Fruit fly (Drosophila melanogaster) whole organism, embryonic: Measurements from ENCODE around the gene Hexim.

Source experiments
- Adf1 ChIP-seq: fragments of 200-800 bp; sonication (Bioruptor generic); IDR thresholded peaks from 2 replicates; pipeline ENCODE4 v1.3.6; 2022; ENCODE audit warnings: missing biosample characterization, missing genetic modification characterization
- Antp ChIP-seq: fragments of 200-800 bp; sonication (Bioruptor generic); optimal IDR thresholded peaks from 3 replicates; lab custom pipeline; 2016; ENCODE audit warnings: missing biosample characterization, missing genetic modification characterization
- Awh ChIP-seq: fragments of 200-800 bp; sonication (Bioruptor generic); IDR thresholded peaks from 2 replicates; pipeline ENCODE4, ENCODE4 v1.3.6; 2022; ENCODE audit warnings: missing biosample characterization, missing genetic modification characterization
- B-H2 ChIP-seq: fragments of 200-800 bp; sonication (Bioruptor generic); optimal IDR thresholded peaks from 2 replicates; lab custom pipeline; 2018; ENCODE audit warnings: missing biosample characterization, mild to moderate bottlenecking, missing genetic modification characterization
- CG10321 ChIP-seq: fragments of 200-800 bp; sonication (Bioruptor generic); IDR thresholded peaks from 2 replicates; pipeline ENCODE4 v1.3.6; 2022; ENCODE audit warnings: missing biosample characterization, missing genetic modification characterization
- CG10431 ChIP-seq: fragments of 200-800 bp; sonication (Bioruptor generic); optimal IDR thresholded peaks from 3 replicates; lab custom pipeline; 2018; ENCODE audit warnings: missing biosample characterization, mild to moderate bottlenecking, missing genetic modification characterization
- CG10543 ChIP-seq: fragments of 200-800 bp; sonication (Bioruptor generic); optimal IDR thresholded peaks from 3 replicates; lab custom pipeline; 2017; ENCODE audit warnings: missing biosample characterization, mild to moderate bottlenecking, missing genetic modification characterization, moderate library complexity
- CG1233 ChIP-seq: fragments of 200-800 bp; sonication (Bioruptor generic); optimal IDR thresholded peaks from 4 replicates; lab custom pipeline; 2018; ENCODE audit warnings: missing biosample characterization, mild to moderate bottlenecking, missing genetic modification characterization
- CG12769 ChIP-seq: fragments of 200-800 bp; sonication (Bioruptor generic); optimal IDR thresholded peaks from 2 replicates; lab custom pipeline; 2019; ENCODE audit warnings: missing biosample characterization, mild to moderate bottlenecking, missing genetic modification characterization, moderate library complexity
- CG13296 ChIP-seq: fragments of 200-800 bp; sonication (Bioruptor generic); optimal IDR thresholded peaks from 3 replicates; lab custom pipeline; 2018; ENCODE audit warnings: missing biosample characterization, mild to moderate bottlenecking, missing genetic modification characterization
- CG13894 ChIP-seq: fragments of 200-800 bp; sonication (Bioruptor generic); optimal IDR thresholded peaks from 3 replicates; lab custom pipeline; 2018; ENCODE audit warnings: missing biosample characterization, mild to moderate bottlenecking, missing genetic modification characterization, moderate library complexity
- CG16779 ChIP-seq: fragments of 200-800 bp; sonication (Bioruptor generic); IDR thresholded peaks from 2 replicates; pipeline ENCODE4 v1.3.6; 2022; ENCODE audit warnings: missing biosample characterization, missing genetic modification characterization
- CG18599 ChIP-seq: fragments of 200-800 bp; sonication (Bioruptor generic); optimal IDR thresholded peaks from 3 replicates; lab custom pipeline; 2017; ENCODE audit warnings: missing biosample characterization, missing genetic modification characterization, mild to moderate bottlenecking, moderate library complexity, missing genetic modification reagents
- CG3995 ChIP-seq: fragments of 200-800 bp; sonication (Bioruptor generic); optimal IDR thresholded peaks from 3 replicates; lab custom pipeline; 2016; ENCODE audit warnings: missing biosample characterization, missing genetic modification characterization
- CG4360 ChIP-seq: fragments of 200-800 bp; sonication (Bioruptor generic); IDR thresholded peaks from 2 replicates; pipeline ENCODE4 v1.3.6; 2022; ENCODE audit warnings: missing biosample characterization, missing genetic modification characterization
- CG7271 ChIP-seq: fragments of 200-800 bp; sonication (Bioruptor generic); optimal IDR thresholded peaks from 2 replicates; lab custom pipeline; 2018; ENCODE audit warnings: missing biosample characterization, mild to moderate bottlenecking, missing genetic modification characterization, moderate library complexity
- CG7839 ChIP-seq: fragments of 200-800 bp; sonication (Bioruptor generic); optimal IDR thresholded peaks from 3 replicates; lab custom pipeline; 2018; ENCODE audit warnings: missing biosample characterization, mild to moderate bottlenecking, missing genetic modification characterization, moderate library complexity
- CG8089 ChIP-seq: fragments of 200-800 bp; sonication (Bioruptor generic); optimal IDR thresholded peaks from 3 replicates; lab custom pipeline; 2016; ENCODE audit warnings: missing biosample characterization, missing genetic modification characterization
- CG8290 ChIP-seq, 3 experiments: fragments of 200-800 bp; sonication (Bioruptor generic); optimal IDR thresholded peaks; 2 replicates each; lab custom pipeline; 2016 to 2019; ENCODE audit warnings: missing biosample characterization in 3 of 3, missing genetic modification characterization in 3 of 3, mild to moderate bottlenecking in 2 of 3, moderate library complexity in 1 of 3
- CG8478 ChIP-seq: fragments of >200 bp; optimal IDR thresholded peaks from 2 replicates; lab custom pipeline; 2018
- CG9437 ChIP-seq: fragments of 200-800 bp; sonication (Bioruptor generic); optimal IDR thresholded peaks from 2 replicates; lab custom pipeline; 2018; ENCODE audit warnings: missing biosample characterization, mild to moderate bottlenecking, missing genetic modification characterization
- Deaf1 ChIP-seq: fragments of 200-800 bp; optimal IDR thresholded peaks from 3 replicates; lab custom pipeline; 2019; ENCODE audit warnings: missing biosample characterization, mild to moderate bottlenecking, missing genetic modification characterization, moderate library complexity
- Ets65A ChIP-seq: fragments of 200-800 bp; sonication (Bioruptor generic); peaks from one replicate; lab custom pipeline; 2016; ENCODE audit warnings: missing biosample characterization, missing genetic modification characterization
- Hr78 ChIP-seq, 2 experiments: fragments of 200-800 bp in 1 of 2; fragments of >200 bp in 1 of 2; sonication (Bioruptor generic) in 1 of 2; optimal IDR thresholded peaks; 2 replicates each; lab custom pipeline; 2017 to 2019; ENCODE audit warnings: missing biosample characterization in 2 of 2, missing genetic modification characterization in 2 of 2, mild to moderate bottlenecking in 1 of 2, moderate library complexity in 1 of 2
- MBD-R2 ChIP-seq: fragments of 200-800 bp; sonication (Bioruptor generic); IDR thresholded peaks from 2 replicates; pipeline ENCODE4 v1.3.6; 2022; ENCODE audit warnings: missing biosample characterization, missing genetic modification characterization
- Med ChIP-seq: fragments of 200-800 bp; sonication (Bioruptor generic); peaks from one replicate; lab custom pipeline; 2016; ENCODE audit warnings: missing biosample characterization, missing genetic modification characterization, mild to moderate bottlenecking, inconsistent platforms, moderate library complexity
- Vsx1 ChIP-seq: fragments of 200-800 bp; sonication (Bioruptor generic); optimal IDR thresholded peaks from 2 replicates; lab custom pipeline; 2017; ENCODE audit warnings: missing biosample characterization, mild to moderate bottlenecking, missing genetic modification characterization, missing genetic modification reagents
- Xbp1 ChIP-seq: fragments of 200-800 bp; sonication (Bioruptor generic); optimal IDR thresholded peaks from 3 replicates; lab custom pipeline; 2016; ENCODE audit warnings: missing biosample characterization, mild to moderate bottlenecking, missing genetic modification characterization
- abd-A ChIP-seq: fragments of 200-800 bp; sonication (Bioruptor generic); optimal IDR thresholded peaks from 3 replicates; lab custom pipeline; 2019; ENCODE audit warnings: missing biosample characterization, mild to moderate bottlenecking, missing genetic modification characterization, moderate library complexity
- ap ChIP-seq: fragments of 200-800 bp; sonication (Bioruptor generic); IDR thresholded peaks from 2 replicates; pipeline ENCODE4 v1.3.6; 2022; ENCODE audit warnings: missing biosample characterization, missing genetic modification characterization
- ci ChIP-seq: fragments of 200-800 bp; sonication (Bioruptor generic); IDR thresholded peaks from 3 replicates; pipeline ENCODE4 v1.3.6; 2022; ENCODE audit warnings: missing biosample characterization, missing genetic modification characterization
- dmrt11E ChIP-seq: fragments of 200-800 bp; sonication (Bioruptor generic); optimal IDR thresholded peaks from 3 replicates; lab custom pipeline; 2018; ENCODE audit warnings: missing biosample characterization, mild to moderate bottlenecking, missing genetic modification characterization, moderate library complexity
- dmrt99B ChIP-seq: fragments of 200-800 bp; sonication (Bioruptor generic); optimal IDR thresholded peaks from 2 replicates; lab custom pipeline; 2018; ENCODE audit warnings: missing biosample characterization, mild to moderate bottlenecking, missing genetic modification characterization, moderate library complexity
- eyg ChIP-seq: fragments of 200-800 bp; sonication (Bioruptor generic); optimal IDR thresholded peaks from 3 replicates; lab custom pipeline; 2016; ENCODE audit warnings: missing biosample characterization, missing genetic modification characterization
- fd64A ChIP-seq: fragments of 200-800 bp; sonication (Bioruptor generic); optimal IDR thresholded peaks from 3 replicates; lab custom pipeline; 2018; ENCODE audit warnings: missing biosample characterization, mild to moderate bottlenecking, missing genetic modification characterization
- gcm ChIP-seq: fragments of 200-800 bp; sonication (Bioruptor generic); optimal IDR thresholded peaks from 2 replicates; lab custom pipeline; 2019; ENCODE audit warnings: missing biosample characterization, mild to moderate bottlenecking, missing genetic modification characterization, moderate library complexity
- grn ChIP-seq: fragments of 200-800 bp; sonication (Bioruptor generic); optimal IDR thresholded peaks from 3 replicates; lab custom pipeline; 2017; ENCODE audit warnings: missing biosample characterization, missing genetic modification characterization
- nmo ChIP-seq: fragments of 200-800 bp; sonication (Bioruptor generic); optimal IDR thresholded peaks from 2 replicates; lab custom pipeline; 2018; ENCODE audit warnings: missing biosample characterization, mild to moderate bottlenecking, missing genetic modification characterization, moderate library complexity
- rib ChIP-seq: fragments of 200-800 bp; sonication (Bioruptor generic); IDR thresholded peaks from 2 replicates; pipeline ENCODE4 v1.3.6; 2022; ENCODE audit warnings: missing biosample characterization, missing genetic modification characterization
- schlank ChIP-seq: fragments of 200-800 bp; sonication (Bioruptor generic); optimal IDR thresholded peaks from 2 replicates; lab custom pipeline; 2018; ENCODE audit warnings: missing biosample characterization, mild to moderate bottlenecking, missing genetic modification characterization
- sd ChIP-seq: fragments of 200-800 bp; sonication (Bioruptor generic); optimal IDR thresholded peaks from 3 replicates; lab custom pipeline; 2018; ENCODE audit warnings: missing biosample characterization, mild to moderate bottlenecking, missing genetic modification characterization, moderate library complexity
- sens ChIP-seq: fragments of 200-800 bp; sonication (Bioruptor generic); peaks from one replicate; lab custom pipeline; 2016; ENCODE audit warnings: missing biosample characterization, missing genetic modification characterization
- sim ChIP-seq: fragments of 200-800 bp; sonication (Bioruptor generic); IDR thresholded peaks from 2 replicates; pipeline ENCODE4 v1.3.6; 2022; ENCODE audit warnings: missing biosample characterization, missing genetic modification characterization
- sug ChIP-seq: fragments of 200-800 bp; optimal IDR thresholded peaks from 2 replicates; lab custom pipeline; 2019; ENCODE audit warnings: missing biosample characterization, mild to moderate bottlenecking, missing genetic modification characterization, moderate library complexity
- vvl ChIP-seq: fragments of 200-800 bp; sonication (Bioruptor generic); IDR thresholded peaks from 2 replicates; pipeline ENCODE4 v1.3.6; 2022; ENCODE audit warnings: missing biosample characterization, missing genetic modification characterization
- zf30C ChIP-seq: fragments of 200-800 bp; sonication (Bioruptor generic); optimal IDR thresholded peaks from 3 replicates; lab custom pipeline; 2018; ENCODE audit warnings: missing biosample characterization, mild to moderate bottlenecking, missing genetic modification characterization
- zfh2 ChIP-seq: fragments of 200-800 bp; sonication (Bioruptor generic); optimal IDR thresholded peaks from 2 replicates; lab custom pipeline; 2016; ENCODE audit warnings: missing biosample characterization, missing genetic modification characterization

The Hexim gene

DNA sequence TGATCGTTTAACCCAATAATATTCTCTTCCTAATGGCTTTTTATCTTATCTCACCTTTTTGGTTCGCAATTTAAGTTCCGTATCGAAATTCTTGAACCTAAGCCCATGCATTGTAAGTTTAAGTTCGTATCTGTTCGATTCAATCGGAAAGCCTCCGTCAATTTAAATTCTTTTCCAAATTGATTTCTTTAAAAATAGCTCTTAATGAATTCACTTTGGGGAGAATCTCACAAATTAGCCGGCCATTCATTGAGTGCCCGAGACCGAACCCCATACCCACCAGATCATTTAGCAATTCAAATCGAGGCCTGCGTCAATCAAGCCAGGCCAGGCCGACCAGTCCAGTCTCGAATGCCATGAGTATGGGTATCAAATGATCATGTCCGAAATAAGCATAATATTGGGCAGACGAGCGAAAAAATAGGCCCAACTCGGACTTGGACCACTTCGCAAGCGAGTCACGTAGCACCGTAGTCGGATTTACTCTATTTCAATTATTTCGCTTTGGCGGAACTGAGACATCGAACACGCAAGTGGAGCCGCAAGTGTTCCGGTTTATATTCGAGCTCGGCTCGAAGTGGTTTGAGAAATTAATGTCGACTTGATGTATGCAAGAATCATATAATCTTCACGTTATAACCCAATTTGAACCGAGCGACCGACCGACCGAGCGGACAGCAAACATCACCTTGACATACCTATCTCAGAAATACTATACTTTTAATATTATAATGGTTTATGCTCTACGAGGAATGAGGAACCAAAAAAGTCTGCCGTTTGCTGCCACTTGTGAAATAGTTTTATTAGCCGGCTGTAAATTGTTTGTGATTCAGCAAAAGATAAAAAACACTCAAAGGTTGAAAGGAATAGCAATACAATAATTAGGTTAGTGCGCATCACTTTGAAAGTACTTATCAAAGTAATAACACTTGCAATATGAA lies 48.7 kb downstream of the Hexim start (continued):
- TF ChIP-seq sim (GFP tag; lab: Robert Waterston, UW) (no peak), CG10431 (GFP tag; lab: Kevin White, UChicago) (no peak), B-H2 (GFP tag; lab: Kevin White, UChicago) (peak; percentile 29), nmo (GFP tag; lab: Kevin White, UChicago) (no peak), Vsx1 (GFP tag; lab: Kevin White, UChicago) (peak; percentile 33), CG10321 (GFP tag; lab: Robert Waterston, UW) (no peak), CG10543 (peak; percentile 49), ci (no peak), eyg (GFP tag; lab: Kevin White, UChicago) (no peak), grn (GFP tag; lab: Kevin White, UChicago) (peak; percentile 30), abd-A (tag; lab: Kevin White, UChicago) (peak; percentile 86), zfh2 (GFP tag; lab: Kevin White, UChicago) (no peak), CG9437 (GFP tag; lab: Kevin White, UChicago) (no peak), CG8290 (GFP tag; optimal IDR thresholded peaks at IDR 0.05; lab: Kevin White, UChicago) (no peak), CG8290 (tag; optimal IDR thresholded peaks at IDR 0.05; lab: Kevin White, UChicago) (peak in 1 of 2 experiments; percentile 57), gcm (GFP tag; lab: Kevin White, UChicago) (no peak), CG7839 (no peak), CG8478 (lab: Kevin White, UChicago) (no peak), Awh (GFP tag; lab: Robert Waterston, UW) (peak; percentile 88), rib (GFP tag; lab: Robert Waterston, UW) (0 out of 2 replicates have a peak, but pooled peaks have one; percentile 50), CG12769 (tag; lab: Kevin White, UChicago) (peak; percentile 36), Adf1 (no peak), sd (tag; lab: Kevin White, UChicago) (peak; percentile 80), Med (GFP tag; lab: Kevin White, UChicago) (peak; percentile 70), vvl (GFP tag; lab: Robert Waterston, UW) (peak; percentile 86; the same call in 1 of the 2 replicates), CG13894 (tag; lab: Kevin White, UChicago) (peak; percentile 91), Deaf1 (tag; lab: Kevin White, UChicago) (peak; percentile 5), sens (peak; percentile 15), schlank (tag; lab: Kevin White, UChicago) (no peak), CG8089 (GFP tag; lab: Kevin White, UChicago) (no peak)

DNA sequence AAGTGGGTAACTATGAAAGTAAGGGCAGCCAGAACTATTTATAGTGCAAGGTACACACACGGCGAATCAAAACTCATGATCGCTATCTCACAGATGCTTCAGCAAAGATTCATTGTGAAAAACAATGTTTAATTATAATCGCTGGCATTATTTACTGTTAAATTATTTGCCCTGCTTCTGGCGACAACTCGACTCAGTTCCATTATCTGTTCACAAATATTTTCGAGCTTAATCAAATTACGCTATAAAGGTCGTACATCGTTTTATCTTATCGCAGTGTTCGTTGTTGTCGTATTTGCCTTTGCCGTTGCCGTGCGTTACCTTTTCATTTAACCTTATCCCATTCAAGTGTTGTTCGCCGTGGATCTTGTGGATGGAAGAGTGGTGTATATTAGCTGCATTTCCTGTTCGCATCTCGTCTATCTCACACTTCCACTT lies 49.7 kb downstream of the Hexim start:
- TF ChIP-seq CG18599 (GFP tag; lab: Kevin White, UChicago): peak; percentile 11
- no peak for TF ChIP-seq MBD-R2 (GFP tag; lab: Robert Waterston, UW)
- TF ChIP-seq ap (GFP tag; lab: Robert Waterston, UW): no peak
- peak; percentile 40 for TF ChIP-seq CG1233 (GFP tag; lab: Kevin White, UChicago)
- TF ChIP-seq sens: peak; percentile 65
- no peak for TF ChIP-seq Ets65A (GFP tag; lab: Kevin White, UChicago)
- peak; percentile 48 for TF ChIP-seq fd64A (GFP tag; lab: Kevin White, UChicago)
- TF ChIP-seq sd (tag; lab: Kevin White, UChicago): peak; percentile 85
- TF ChIP-seq Antp: no peak
- peak; percentile 12; the same call in 1 of the 2 replicates for TF ChIP-seq CG4360
- TF ChIP-seq Xbp1: no peak
- no peak for TF ChIP-seq CG3995 (GFP tag; lab: Kevin White, UChicago)
- no peak for TF ChIP-seq CG16779 (GFP tag; lab: Robert Waterston, UW)
- no peak for TF ChIP-seq zf30C (GFP tag; lab: Kevin White, UChicago)
- TF ChIP-seq CG13296 (GFP tag; lab: Kevin White, UChicago): peak; percentile 49
- peak in 1 of 2 experiments; percentile 39 for TF ChIP-seq Hr78 (GFP tag; optimal IDR thresholded peaks at IDR 0.05; lab: Kevin White, UChicago)
- no peak for TF ChIP-seq dmrt99B (tag; lab: Kevin White, UChicago)
- peak; percentile 4 for TF ChIP-seq dmrt11E (tag; lab: Kevin White, UChicago)
- peak; percentile 59 for TF ChIP-seq sug (tag; lab: Kevin White, UChicago)
- TF ChIP-seq CG10321 (GFP tag; lab: Robert Waterston, UW): no peak
- TF ChIP-seq CG7271 (tag; lab: Kevin White, UChicago): no peak
- no peak for TF ChIP-seq CG8290 (GFP tag; optimal IDR thresholded peaks at IDR 0.05; lab: Kevin White, UChicago)
- TF ChIP-seq CG8290 (tag; optimal IDR thresholded peaks at IDR 0.05; lab: Kevin White, UChicago): peak in 1 of 2 experiments; percentile 11
